Worm (Caenorhabditis elegans): ENCODE measurements around the gene nlp-82.

nlp-82 gene

DNA sequence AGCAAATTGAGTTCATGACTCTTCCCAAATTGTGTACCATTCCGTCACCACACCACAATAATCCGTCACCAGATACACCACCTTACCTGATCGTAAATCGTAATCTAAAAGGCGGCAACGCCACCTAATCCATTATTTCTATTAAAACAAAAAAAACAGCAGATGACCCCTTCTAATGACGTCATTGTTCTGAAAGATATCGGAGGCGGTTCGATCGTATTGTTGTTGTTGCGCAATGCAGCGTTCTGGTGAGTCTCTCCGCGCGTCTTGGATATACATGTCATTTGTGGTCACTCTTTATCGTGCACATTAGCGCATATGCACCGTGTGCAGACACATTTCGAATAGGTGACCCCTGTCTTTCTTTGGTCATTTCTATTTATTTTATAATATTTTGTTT, 14.9 kb upstream of the nlp-82 start:
- TF ChIP-seq tbx-2 (tag; optimal IDR thresholded peaks at IDR 0.05) (peak; percentile 45), pat-9 (tag; optimal IDR thresholded peaks at IDR 0.05) (no peak)

DNA sequence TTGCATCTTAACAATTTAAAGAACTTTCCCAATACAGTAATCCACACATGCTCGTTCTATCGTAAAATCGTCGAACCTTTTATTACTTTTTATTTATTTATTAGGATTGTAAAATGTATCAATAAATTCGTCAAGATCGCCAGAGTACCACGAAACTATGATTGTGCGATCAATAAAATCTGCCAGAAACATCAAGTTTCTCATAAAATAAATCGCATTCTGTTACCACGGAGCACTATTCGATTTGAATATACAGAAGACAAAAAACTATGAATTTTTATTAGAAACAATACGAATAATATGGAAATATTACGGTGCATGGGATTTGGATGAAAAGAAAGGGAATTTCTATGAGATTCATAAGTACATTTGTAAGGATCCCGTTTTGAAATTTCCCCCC, 12.7 kb upstream of the nlp-82 start, which contains the start of gene C01G6.2:
Gene C01G6.2 (plus strand): TSS at position 301 of the 400 bp plus-strand sequence.
- TF ChIP-seq lin-11 (tag; optimal IDR thresholded peaks at IDR 0.05) (no peak), pat-9 (tag; optimal IDR thresholded peaks at IDR 0.05) (no peak), Y22D7AL.16 (tag; optimal IDR thresholded peaks at IDR 0.05) (no peak), ceh-14 (tag; optimal IDR thresholded peaks at IDR 0.05) (no peak), fax-1 (tag; optimal IDR thresholded peaks at IDR 0.05) (no peak), K02D7.2 (tag; optimal IDR thresholded peaks at IDR 0.05) (no peak), nfya-1 (tag; optimal IDR thresholded peaks at IDR 0.05) (no peak), K09A11.1 (tag; optimal IDR thresholded peaks at IDR 0.05; ENCODE audit: insufficient read depth) (no peak), ceh-31 (tag; optimal IDR thresholded peaks at IDR 0.05) (no peak), pros-1 (tag; optimal IDR thresholded peaks at IDR 0.05) (no peak), eyg-1 (tag; optimal IDR thresholded peaks at IDR 0.05) (no peak)

ce11 chrII:9266252-9266651, 12.2 kb upstream of the nlp-82 start:
- TF ChIP-seq unc-3 (GFP tag; conservative IDR thresholded peaks at IDR 0.05) (no peak), unc-3 (tag; optimal IDR thresholded peaks at IDR 0.05) (no peak), K09A11.1 (tag; optimal IDR thresholded peaks at IDR 0.05; ENCODE audit: insufficient read depth) (no peak), sox-2 (GFP tag; IDR thresholded peaks at IDR 0.05) (peak; percentile 64), ceh-45 (GFP tag; IDR thresholded peaks at IDR 0.05) (no peak)

- TF ChIP-seq unc-42 (tag; optimal IDR thresholded peaks at IDR 0.05) (peak; percentile 58), unc-55 (GFP tag; optimal IDR thresholded peaks at IDR 0.05) (no peak)
Measured at ce11 chrII:9265705-9266104, 11.6 kb upstream of the nlp-82 start.

ce11 chrII:9264689-9265278, 10.7 kb upstream of the nlp-82 start:
- peak; percentile 20 for TF ChIP-seq nfya-1 (tag; optimal IDR thresholded peaks at IDR 0.05)
- TF ChIP-seq K02D7.2 (tag; optimal IDR thresholded peaks at IDR 0.05): no peak
- TF ChIP-seq ceh-14 (tag; optimal IDR thresholded peaks at IDR 0.05): peak; percentile 14
- peak; percentile 32 for TF ChIP-seq ceh-18 (tag; optimal IDR thresholded peaks at IDR 0.05)
- TF ChIP-seq ceh-31 (tag; optimal IDR thresholded peaks at IDR 0.05): peak; percentile 33
- peak; percentile 87 for TF ChIP-seq hlh-8 (tag; optimal IDR thresholded peaks at IDR 0.05)
- TF ChIP-seq rnt-1 (tag; optimal IDR thresholded peaks at IDR 0.05): peak; percentile 61
- no peak for TF ChIP-seq elt-4 (tag; optimal IDR thresholded peaks at IDR 0.05)
- peak; percentile 93 for TF ChIP-seq unc-55 (GFP tag; optimal IDR thresholded peaks at IDR 0.05)

DNA sequence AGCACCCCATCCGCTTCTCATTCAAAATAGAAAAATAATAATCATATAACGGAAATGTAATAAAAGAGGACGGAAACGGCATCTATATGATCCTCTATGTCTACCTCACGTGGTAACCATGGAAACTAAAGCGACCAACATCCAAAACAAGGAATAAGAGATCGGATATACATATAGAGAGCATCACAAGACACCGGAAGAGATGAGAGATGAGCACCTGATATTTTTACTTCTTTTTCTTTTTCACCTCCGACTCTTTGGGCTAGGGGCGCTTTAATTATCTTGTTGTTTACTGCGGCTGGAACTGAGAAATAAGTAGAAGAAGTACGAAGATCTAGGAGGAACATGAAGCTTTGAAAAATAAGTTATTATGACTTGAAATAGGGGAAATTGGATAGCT, 9.7 kb upstream of the nlp-82 start:
- TF ChIP-seq K09A11.1 (tag; optimal IDR thresholded peaks at IDR 0.05; ENCODE audit: insufficient read depth) (no peak), hlh-30 (tag; optimal IDR thresholded peaks at IDR 0.05; ENCODE audit: insufficient read depth) (peak; percentile 34)

DNA sequence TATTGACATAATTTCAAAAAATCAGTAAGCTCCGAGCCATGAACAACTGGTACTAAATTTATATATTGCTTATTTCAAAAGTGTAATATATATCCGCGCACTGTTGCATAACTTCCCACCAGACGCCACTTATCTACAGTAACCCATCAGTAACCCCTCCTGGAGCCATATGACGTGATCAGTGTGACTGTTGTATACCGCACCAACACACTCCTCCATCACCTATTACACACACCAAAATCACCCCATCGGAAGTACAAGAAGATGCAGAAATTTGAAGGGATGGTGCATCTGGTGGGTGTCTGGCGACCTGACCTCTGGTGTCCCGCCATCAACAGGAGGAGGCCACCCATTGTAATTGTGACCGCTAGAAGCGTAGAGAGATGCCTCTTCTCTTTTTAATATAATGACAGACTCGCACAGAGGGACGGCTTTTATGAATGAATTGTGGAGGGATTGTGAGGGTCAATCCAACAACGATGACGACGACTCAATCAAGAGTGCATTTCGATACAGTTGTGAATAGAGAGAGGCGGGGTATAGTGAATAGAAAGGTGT, 8.8 kb upstream of the nlp-82 start:
- no peak for TF ChIP-seq lim-6 (tag; optimal IDR thresholded peaks at IDR 0.05)
- TF ChIP-seq ceh-48 (tag; optimal IDR thresholded peaks at IDR 0.05): no peak
- no peak for TF ChIP-seq zip-5 (tag; optimal IDR thresholded peaks at IDR 0.05)
- no peak for TF ChIP-seq lin-11 (tag; optimal IDR thresholded peaks at IDR 0.05)
- TF ChIP-seq ahr-1 (tag; optimal IDR thresholded peaks at IDR 0.05): no peak
- TF ChIP-seq unc-55 (GFP tag; optimal IDR thresholded peaks at IDR 0.05): peak; percentile 46
- no peak for TF ChIP-seq ceh-18 (tag; optimal IDR thresholded peaks at IDR 0.05)
- no peak for TF ChIP-seq Y22D7AL.16 (tag; optimal IDR thresholded peaks at IDR 0.05)
- no peak for TF ChIP-seq pqm-1 (tag; optimal IDR thresholded peaks at IDR 0.05)
- peak; percentile 12 for TF ChIP-seq ceh-2 (tag; optimal IDR thresholded peaks at IDR 0.05)
- TF ChIP-seq pros-1 (tag; optimal IDR thresholded peaks at IDR 0.05): no peak
- TF ChIP-seq nhr-11 (tag; optimal IDR thresholded peaks at IDR 0.05): no peak
- peak; percentile 18 for TF ChIP-seq tbx-2 (tag; optimal IDR thresholded peaks at IDR 0.05)
- TF ChIP-seq hlh-13 (GFP tag; optimal IDR thresholded peaks at IDR 0.05): no peak
- TF ChIP-seq ceh-24 (tag; optimal IDR thresholded peaks at IDR 0.05): no peak
- TF ChIP-seq ceh-30 (tag; optimal IDR thresholded peaks at IDR 0.05): no peak
- TF ChIP-seq hlh-15 (tag; optimal IDR thresholded peaks at IDR 0.05): no peak
- no peak for TF ChIP-seq fkh-10 (GFP tag; optimal IDR thresholded peaks at IDR 0.05)
- no peak for TF ChIP-seq eyg-1 (tag; optimal IDR thresholded peaks at IDR 0.05)
- no peak for TF ChIP-seq C38D4.7 (GFP tag; optimal IDR thresholded peaks at IDR 0.05)
- TF ChIP-seq ceh-22 (tag; optimal IDR thresholded peaks at IDR 0.05): no peak
- no peak for TF ChIP-seq ceh-9 (tag; optimal IDR thresholded peaks at IDR 0.05)
- TF ChIP-seq F13H6.1 (tag; optimal IDR thresholded peaks at IDR 0.05): no peak
